Fruit fly (Drosophila melanogaster) ovary, adult (tissue): ENCODE results near the gene SoYb.

Source experiments
- CG17801 ChIP-seq: fragments of 200-800 bp; optimal IDR thresholded peaks from 2 replicates; lab custom pipeline; 2019; ENCODE audit warnings: missing biosample characterization, mild to moderate bottlenecking, missing genetic modification characterization, moderate library complexity; ENCODE audit not compliant: partially characterized antibody

The SoYb gene

DNA sequence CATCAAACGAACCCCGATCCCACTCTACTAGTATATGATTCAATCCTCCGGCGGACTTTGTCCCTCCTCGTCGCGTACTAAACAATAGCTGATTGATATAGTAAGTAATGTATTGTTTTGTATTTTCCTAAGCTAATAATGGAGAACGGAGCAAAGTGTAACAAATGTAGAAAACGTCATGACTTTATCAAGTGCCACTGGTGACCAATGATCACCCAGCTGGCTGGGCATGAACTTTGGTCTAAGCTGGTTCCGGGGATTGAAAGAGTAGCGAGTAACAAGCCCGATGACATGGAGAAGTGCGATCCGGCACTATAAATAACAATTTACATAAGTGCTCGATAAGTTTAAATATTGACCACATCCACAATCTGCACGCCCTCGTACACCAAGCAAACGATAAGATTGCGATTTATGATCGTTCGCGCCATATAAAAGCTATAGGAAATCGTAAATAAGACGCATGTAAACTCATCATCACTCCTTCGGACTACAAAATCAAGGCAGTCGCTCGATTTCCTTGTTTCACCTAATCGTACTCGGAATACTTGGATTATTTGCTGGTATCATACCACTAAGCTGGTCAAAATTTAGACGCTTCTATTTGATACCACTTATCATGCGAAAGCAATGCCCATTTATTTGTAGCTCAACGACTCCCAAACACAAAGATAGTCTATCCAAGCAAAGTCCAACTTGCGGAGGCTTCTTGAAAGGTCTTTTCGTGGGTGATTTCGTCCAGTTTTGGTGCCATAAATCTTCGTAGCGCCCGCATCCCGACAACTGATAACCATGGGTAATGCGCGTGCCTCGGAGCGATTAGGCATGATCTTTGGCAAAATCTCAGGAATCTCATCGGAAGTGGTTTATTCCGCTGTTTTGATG is 53.1 kb downstream of the SoYb start:
- no peak for TF ChIP-seq CG17801 (GFP tag; lab: Kevin White, UChicago)

dm6 chr2L:9948520-9948858 is 54.0 kb downstream of the SoYb start:
- TF ChIP-seq CG17801 (GFP tag; lab: Kevin White, UChicago) = no peak

DNA sequence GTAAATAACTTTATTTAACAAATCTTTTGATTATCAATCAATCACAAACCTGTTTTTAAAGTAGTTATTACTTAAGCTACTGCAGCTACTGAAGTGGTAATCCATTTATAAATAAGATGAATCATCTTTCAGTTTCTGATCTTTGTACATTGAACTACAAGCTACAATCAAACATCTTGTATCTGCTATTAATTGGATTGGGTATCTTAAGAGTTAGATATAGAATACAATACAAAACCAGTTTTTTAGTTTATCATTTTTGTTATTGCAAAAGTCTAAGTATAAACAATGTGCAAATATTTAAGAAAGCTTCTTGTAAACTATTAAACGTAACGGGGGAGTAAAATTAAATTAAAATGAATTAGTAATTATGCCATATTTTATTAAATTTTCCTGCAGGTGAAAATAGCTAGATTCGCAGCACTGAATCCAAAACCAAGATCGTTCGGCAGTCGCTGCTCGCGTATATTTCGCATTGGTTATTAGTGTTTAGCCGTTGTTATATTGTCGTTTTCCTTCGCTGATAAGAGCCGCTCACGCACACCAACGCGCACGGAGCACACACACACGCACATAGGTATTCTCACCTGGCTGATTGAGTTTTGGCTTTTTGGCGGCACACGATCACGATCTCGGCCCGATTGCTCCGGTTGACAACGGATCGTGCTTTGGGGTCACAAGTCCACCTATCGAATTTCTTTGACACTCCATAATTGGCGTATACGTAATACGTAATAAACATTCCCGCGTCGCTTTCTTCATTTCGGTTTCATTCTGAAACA is 54.6 kb downstream of the SoYb start:
- no peak for TF ChIP-seq CG17801 (GFP tag; lab: Kevin White, UChicago)

dm6 chr2L:9947265-9947664 is 55.3 kb downstream of the SoYb start, which contains the start of gene CG5853:
Gene CG5853, minus strand, starts transcription at chr2L:9947648.
- peak; percentile 66 for TF ChIP-seq CG17801 (GFP tag; lab: Kevin White, UChicago)
